Fruit fly (Drosophila melanogaster): ENCODE measurements around the gene Kaz.

Kaz gene

dm6 chr3R:24798595-24798994 is 31.2 kb downstream of the Kaz start (continued):
- TF ChIP-seq rib (GFP tag; IDR thresholded peaks at IDR 0.05) (no peak), sd (tag; optimal IDR thresholded peaks at IDR 0.05) (peak; percentile 64), CG12744 (GFP tag; optimal IDR thresholded peaks at IDR 0.05) (no peak), CG7745 (tag; optimal IDR thresholded peaks at IDR 0.05) (no peak), HLH3B (GFP tag; IDR thresholded peaks at IDR 0.05) (peak; percentile 39; the same call in 1 of the 2 replicates), Neu2 (GFP tag; optimal IDR thresholded peaks at IDR 0.05; ENCODE audit: borderline replicate concordance) (no peak), Ssrp (tag; optimal IDR thresholded peaks at IDR 0.05) (peak; percentile 25), CoRest (tag; optimal IDR thresholded peaks at IDR 0.05) (peak; percentile 29), CG17829 (tag; optimal IDR thresholded peaks at IDR 0.05) (peak; percentile 44), CG10267 (tag; optimal IDR thresholded peaks at IDR 0.05) (peak; percentile 29), CG2712 (tag; optimal IDR thresholded peaks at IDR 0.05) (peak; percentile 57), nmo (GFP tag; optimal IDR thresholded peaks at IDR 0.05) (peak; percentile 20), CG7556 (GFP tag; optimal IDR thresholded peaks at IDR 0.05) (peak; percentile 47), PHDP (tag; optimal IDR thresholded peaks at IDR 0.05) (peak; percentile 68), CG9437 (GFP tag; optimal IDR thresholded peaks at IDR 0.05) (peak; percentile 48), CG9817 (tag; optimal IDR thresholded peaks at IDR 0.05) (peak; percentile 3), sna (GFP tag; IDR thresholded peaks at IDR 0.05; ENCODE audit: partially characterized antibody) (no peak), ERR (GFP tag; optimal IDR thresholded peaks at IDR 0.05) (no peak), Eip74EF (GFP tag; optimal IDR thresholded peaks at IDR 0.05) (peak in 1 of 2 experiments; percentile 39), CG15514 (GFP tag; optimal IDR thresholded peaks at IDR 0.05) (peak; percentile 12), slbo (GFP tag; IDR thresholded peaks at IDR 0.05) (0 out of 2 replicates have a peak, but pooled peaks have one; percentile 12), Hmx (GFP tag; optimal IDR thresholded peaks at IDR 0.05) (no peak), disco-r (GFP tag; optimal IDR thresholded peaks at IDR 0.05) (no peak), hkb (optimal IDR thresholded peaks at IDR 0.05) (no peak), hkb (GFP tag; IDR thresholded peaks at IDR 0.05) (peak; percentile 15; the same call in 1 of the 2 replicates), CG11456 (GFP tag; IDR thresholded peaks at IDR 0.05) (no peak), sim (GFP tag; IDR thresholded peaks at IDR 0.05) (no peak)

dm6 chr3R:24790036-24790435 is 39.7 kb downstream of the Kaz start, which contains the start of gene CG13634:
TSS of gene CG13634 (minus strand) at chr3R:24790136.
- no peak for TF ChIP-seq slbo (GFP tag; IDR thresholded peaks at IDR 0.05)
- TF ChIP-seq Blimp-1 (GFP tag; optimal IDR thresholded peaks at IDR 0.05) = peak; percentile 60

- no peak for TF ChIP-seq tna (GFP tag; IDR thresholded peaks at IDR 0.05; ENCODE audit: partially characterized antibody)
- TF ChIP-seq knrl (GFP tag; IDR thresholded peaks at IDR 0.05; ENCODE audit: partially characterized antibody) = no peak
- TF ChIP-seq Adf1 (GFP tag; IDR thresholded peaks at IDR 0.05) = no peak
- TF ChIP-seq Nf-YB (GFP tag; optimal IDR thresholded peaks at IDR 0.05) = peak; percentile 94
- TF ChIP-seq Nf-YC (tag; optimal IDR thresholded peaks at IDR 0.05) = peak; percentile 93
- TF ChIP-seq CG12769 (tag; optimal IDR thresholded peaks at IDR 0.05) = no peak
- TF ChIP-seq CG4282 (GFP tag; optimal IDR thresholded peaks at IDR 0.05) = no peak
- TF ChIP-seq Kr (GFP tag; optimal IDR thresholded peaks at IDR 0.05) = no peak
These were observed 42.0 kb downstream of the Kaz start, which contains the start of gene Ets96B for dm6 chr3R:24787734-24788133. TSS of gene Ets96B (plus strand) at chr3R:24788054.

All from whole organism, embryonic.